Fruit fly (Drosophila melanogaster): Measurements from ENCODE around the gene CG13282.
A peak's percentile ranks its signal among the peaks of the same experiment; 100 is the strongest.

CG13282 gene

DNA sequence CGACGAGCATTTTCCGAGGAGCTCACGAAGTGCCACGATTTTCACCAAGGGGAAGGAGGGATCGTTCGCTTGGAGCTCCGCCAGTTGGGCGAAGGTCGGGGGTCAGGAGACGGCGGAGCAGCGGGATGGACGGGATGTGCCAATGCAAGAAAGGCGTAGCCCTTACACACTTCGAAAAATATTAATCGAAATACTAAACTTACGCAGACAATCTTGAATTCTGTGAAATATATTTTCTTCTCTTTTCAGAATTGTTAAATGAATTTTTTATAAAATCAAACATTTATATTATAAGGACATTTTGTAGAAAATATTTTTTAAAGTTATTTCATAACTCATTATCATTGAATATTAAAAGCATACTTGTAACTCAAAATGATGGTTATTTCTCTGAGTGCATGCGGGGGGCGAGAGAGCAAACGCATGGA lies 34.6 kb upstream of the CG13282 start (continued):
- TF ChIP-seq D19A (tag; optimal IDR thresholded peaks at IDR 0.05) (peak; percentile 45), CG12071 (GFP tag; optimal IDR thresholded peaks at IDR 0.05) (no peak), rib (GFP tag; IDR thresholded peaks at IDR 0.05) (no peak), CG14050 (GFP tag; IDR thresholded peaks at IDR 0.05) (peak; percentile 45; the same call in 1 of the 3 replicates), NfI (GFP tag; optimal IDR thresholded peaks at IDR 0.05) (peak; percentile 12), CG10366 (GFP tag; IDR thresholded peaks at IDR 0.05) (peak; percentile 32), fd3F (GFP tag; optimal IDR thresholded peaks at IDR 0.05) (peak; percentile 1), CG6791 (GFP tag; IDR thresholded peaks at IDR 0.05; ENCODE audit: partially characterized antibody) (no peak), CG5180 (GFP tag; optimal IDR thresholded peaks at IDR 0.05) (peak; percentile 15), fd64A (GFP tag; optimal IDR thresholded peaks at IDR 0.05) (no peak), CG10565 (GFP tag; optimal IDR thresholded peaks at IDR 0.05) (no peak), CG9817 (tag; optimal IDR thresholded peaks at IDR 0.05) (peak; percentile 38), vvl (GFP tag; IDR thresholded peaks at IDR 0.05) (no peak), CG1603 (tag; optimal IDR thresholded peaks at IDR 0.05) (no peak), her (GFP tag; optimal IDR thresholded peaks at IDR 0.05) (no peak), CG5245 (GFP tag; optimal IDR thresholded peaks at IDR 0.05) (no peak), Nf-YC (tag; optimal IDR thresholded peaks at IDR 0.05) (peak; percentile 60), sima (GFP tag; optimal IDR thresholded peaks at IDR 0.05) (no peak), CG8924 (tag; optimal IDR thresholded peaks at IDR 0.05) (no peak), ranshi (GFP tag; IDR thresholded peaks at IDR 0.05) (no peak), CG18599 (GFP tag; optimal IDR thresholded peaks at IDR 0.05) (peak; percentile 41), cas (GFP tag; IDR thresholded peaks at IDR 0.05) (no peak), wdn (GFP tag; IDR thresholded peaks at IDR 0.05) (no peak), lov (optimal IDR thresholded peaks at IDR 0.05) (no peak), lov (GFP tag; IDR thresholded peaks at IDR 0.05) (no peak), sob (GFP tag; IDR thresholded peaks at IDR 0.05) (no peak), slp2 (GFP tag; optimal IDR thresholded peaks at IDR 0.05) (no peak), CG3847 (GFP tag; IDR thresholded peaks at IDR 0.05) (peak; percentile 46), CG31224 (GFP tag; IDR thresholded peaks at IDR 0.05) (no peak), CG10209 (GFP tag; optimal IDR thresholded peaks at IDR 0.05) (peak; percentile 27), Fer3 (tag; optimal IDR thresholded peaks at IDR 0.05) (peak; percentile 19), jing (GFP tag; optimal IDR thresholded peaks at IDR 0.05) (no peak), ash1 (GFP tag; optimal IDR thresholded peaks at IDR 0.05) (no peak), seq (GFP tag; IDR thresholded peaks at IDR 0.05) (no peak; the same call in 1 of the 2 replicates), pum (GFP tag; optimal IDR thresholded peaks at IDR 0.05) (no peak), CG4282 (GFP tag; optimal IDR thresholded peaks at IDR 0.05) (no peak), CG7987 (GFP tag; optimal IDR thresholded peaks at IDR 0.05) (no peak), ac (GFP tag; optimal IDR thresholded peaks at IDR 0.05) (no peak), CG15514 (GFP tag; optimal IDR thresholded peaks at IDR 0.05) (no peak), nerfin-1 (tag; optimal IDR thresholded peaks at IDR 0.05) (no peak), CG9932 (GFP tag; IDR thresholded peaks at IDR 0.05) (peak; percentile 39; the same call in 1 of the 2 replicates), Meics (GFP tag; optimal IDR thresholded peaks at IDR 0.05) (peak; percentile 40), ewg (GFP tag; optimal IDR thresholded peaks at IDR 0.05) (peak; percentile 8), twi (tag; optimal IDR thresholded peaks at IDR 0.05) (no peak), CG31441 (GFP tag; IDR thresholded peaks at IDR 0.05) (peak; percentile 67), NC2α (GFP tag; optimal IDR thresholded peaks at IDR 0.05) (no peak), CG7357 (GFP tag; IDR thresholded peaks at IDR 0.05) (peak; percentile 52; the same call in 1 of the 3 replicates), Fer1 (GFP tag; optimal IDR thresholded peaks at IDR 0.05) (no peak), CG6683 (GFP tag; optimal IDR thresholded peaks at IDR 0.05) (no peak), CG10274 (GFP tag; optimal IDR thresholded peaks at IDR 0.05) (no peak), schlank (tag; optimal IDR thresholded peaks at IDR 0.05) (no peak)
